Worm (Caenorhabditis elegans): ENCODE measurements around the gene Y32B12B.8.

The Y32B12B.8 gene

DNA sequence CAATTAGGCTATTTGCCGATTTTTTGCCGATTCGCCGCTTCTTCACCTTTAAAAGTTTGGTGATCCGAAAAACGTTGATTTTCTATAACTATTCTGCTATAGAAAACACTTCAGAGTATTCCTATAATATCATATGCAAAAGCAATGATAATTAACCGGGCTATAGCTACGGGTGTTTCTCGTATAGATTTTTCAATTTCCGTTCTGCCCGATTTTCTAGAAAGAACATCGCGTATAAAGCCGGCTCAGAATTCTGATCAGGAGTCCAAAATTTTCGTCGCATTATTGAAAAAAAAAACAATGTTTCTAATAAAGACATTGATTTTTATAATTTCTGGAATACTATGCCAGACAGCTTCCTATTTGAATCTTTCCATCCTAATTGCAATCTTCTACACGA lies 15.4 kb downstream of the Y32B12B.8 start, which contains the start of gene srbc-65:
TSS of gene srbc-65 (plus strand) at position 301 of the 400 bp plus-strand sequence.
- TF ChIP-seq flt-1 (GFP tag; IDR thresholded peaks at IDR 0.05) (no peak), cog-1 (tag; optimal IDR thresholded peaks at IDR 0.05) (no peak), klf-2 (GFP tag; conservative IDR thresholded peaks at IDR 0.05) (no peak), ztf-23 (GFP tag; IDR thresholded peaks at IDR 0.05) (no peak), tab-1 (GFP tag; IDR thresholded peaks at IDR 0.05) (no peak), T22C8.4 (GFP tag; IDR thresholded peaks at IDR 0.05) (no peak), med-1 (GFP tag; optimal IDR thresholded peaks at IDR 0.05; ENCODE audit: insufficient read depth) (no peak), ref-1 (GFP tag; conservative IDR thresholded peaks at IDR 0.05) (no peak), ztf-29 (GFP tag; IDR thresholded peaks at IDR 0.05) (no peak)

DNA sequence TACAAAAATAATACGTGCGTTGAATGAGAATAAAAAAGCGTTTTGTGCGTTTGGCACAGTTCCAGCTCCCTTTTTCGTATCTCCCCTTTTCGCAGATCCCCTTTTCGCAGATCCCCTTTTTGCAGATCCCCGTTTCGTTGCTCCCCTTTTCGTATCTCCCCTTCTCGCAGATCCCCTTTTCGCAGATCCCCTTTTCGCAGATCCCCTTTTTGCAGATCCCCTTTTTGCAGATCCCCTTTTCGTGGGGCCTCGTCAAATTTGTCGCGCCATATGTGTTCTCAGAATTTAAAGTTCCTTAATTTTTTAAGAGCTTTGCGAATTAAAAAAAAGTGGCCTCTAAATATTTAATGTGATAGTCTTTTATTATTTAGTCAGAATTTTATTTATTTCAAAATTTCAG lies 17.7 kb downstream of the Y32B12B.8 start, which contains the start of gene Y32B12B.4:
TSS of gene Y32B12B.4 (plus strand) at position 399 of the 400 bp plus-strand sequence.
- TF ChIP-seq ztf-29 (GFP tag; IDR thresholded peaks at IDR 0.05) (no peak; the same call in 1 of the 2 replicates), flt-1 (GFP tag; IDR thresholded peaks at IDR 0.05) (peak; percentile 84), T22C8.4 (GFP tag; IDR thresholded peaks at IDR 0.05) (peak; percentile 60; the same call in 1 of the 2 replicates), cog-1 (tag; optimal IDR thresholded peaks at IDR 0.05) (no peak), klf-2 (GFP tag; conservative IDR thresholded peaks at IDR 0.05) (peak; percentile 83), tab-1 (GFP tag; IDR thresholded peaks at IDR 0.05) (peak; percentile 79), med-1 (GFP tag; optimal IDR thresholded peaks at IDR 0.05; ENCODE audit: insufficient read depth) (no peak), ref-1 (GFP tag; conservative IDR thresholded peaks at IDR 0.05) (peak; percentile 83), ztf-23 (GFP tag; IDR thresholded peaks at IDR 0.05) (peak; percentile 86)

DNA sequence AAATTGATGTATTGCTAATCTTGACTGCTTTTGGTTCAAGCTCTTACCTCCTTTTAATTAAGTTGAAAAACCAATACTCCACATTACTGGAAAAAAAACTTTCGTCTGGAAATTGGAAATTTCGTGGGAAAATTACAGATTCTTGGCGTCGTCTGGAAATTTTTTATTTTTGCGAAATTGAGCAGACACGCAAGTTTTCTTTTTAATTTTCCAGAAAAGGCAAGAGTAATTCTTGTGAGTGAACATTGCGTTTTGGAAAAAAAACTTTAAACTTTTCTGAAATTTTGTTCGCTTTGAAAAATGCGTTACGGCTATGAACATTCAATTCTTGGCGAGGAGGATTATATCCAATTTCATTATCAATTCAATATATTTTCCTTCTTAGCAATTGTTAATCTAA lies 30.4 kb downstream of the Y32B12B.8 start, which contains the start of gene sru-45:
TSS of gene sru-45 (plus strand) at position 301 of the 400 bp plus-strand sequence.
- no peak for TF ChIP-seq flt-1 (GFP tag; IDR thresholded peaks at IDR 0.05)
- no peak for TF ChIP-seq ztf-29 (GFP tag; IDR thresholded peaks at IDR 0.05)
- no peak for TF ChIP-seq med-1 (GFP tag; optimal IDR thresholded peaks at IDR 0.05; ENCODE audit: insufficient read depth)
- no peak for TF ChIP-seq T22C8.4 (GFP tag; IDR thresholded peaks at IDR 0.05)
- TF ChIP-seq cog-1 (tag; optimal IDR thresholded peaks at IDR 0.05) = no peak
- TF ChIP-seq ref-1 (GFP tag; conservative IDR thresholded peaks at IDR 0.05) = no peak
- TF ChIP-seq ztf-23 (GFP tag; IDR thresholded peaks at IDR 0.05) = no peak
- TF ChIP-seq tab-1 (GFP tag; IDR thresholded peaks at IDR 0.05) = no peak
- no peak for TF ChIP-seq klf-2 (GFP tag; conservative IDR thresholded peaks at IDR 0.05)

DNA sequence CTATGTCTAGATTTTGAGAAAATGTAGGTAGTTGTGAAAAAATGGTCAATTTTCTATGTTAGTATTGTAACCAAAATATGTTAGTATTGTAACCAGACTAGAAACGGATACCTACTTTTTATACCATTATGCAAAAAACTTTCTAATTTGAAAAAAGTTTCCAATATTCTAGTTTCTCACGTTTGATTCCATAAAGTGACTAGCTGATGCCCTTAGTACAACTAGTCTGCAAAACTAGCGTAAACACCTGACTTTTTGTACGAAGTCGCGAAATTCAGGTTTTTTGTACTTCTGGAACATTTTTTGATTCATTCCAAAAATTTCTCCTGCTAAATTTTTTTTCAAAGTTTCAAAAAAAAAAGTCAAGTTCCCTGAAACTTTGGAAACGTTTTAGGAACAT lies 32.8 kb downstream of the Y32B12B.8 start:
- TF ChIP-seq flt-1 (GFP tag; IDR thresholded peaks at IDR 0.05) (no peak), ref-1 (GFP tag; conservative IDR thresholded peaks at IDR 0.05) (no peak), ztf-23 (GFP tag; IDR thresholded peaks at IDR 0.05) (no peak), med-1 (GFP tag; optimal IDR thresholded peaks at IDR 0.05; ENCODE audit: insufficient read depth) (no peak), tab-1 (GFP tag; IDR thresholded peaks at IDR 0.05) (no peak), T22C8.4 (GFP tag; IDR thresholded peaks at IDR 0.05) (no peak), klf-2 (GFP tag; conservative IDR thresholded peaks at IDR 0.05) (no peak), ztf-29 (GFP tag; IDR thresholded peaks at IDR 0.05) (no peak), cog-1 (tag; optimal IDR thresholded peaks at IDR 0.05) (no peak)

DNA sequence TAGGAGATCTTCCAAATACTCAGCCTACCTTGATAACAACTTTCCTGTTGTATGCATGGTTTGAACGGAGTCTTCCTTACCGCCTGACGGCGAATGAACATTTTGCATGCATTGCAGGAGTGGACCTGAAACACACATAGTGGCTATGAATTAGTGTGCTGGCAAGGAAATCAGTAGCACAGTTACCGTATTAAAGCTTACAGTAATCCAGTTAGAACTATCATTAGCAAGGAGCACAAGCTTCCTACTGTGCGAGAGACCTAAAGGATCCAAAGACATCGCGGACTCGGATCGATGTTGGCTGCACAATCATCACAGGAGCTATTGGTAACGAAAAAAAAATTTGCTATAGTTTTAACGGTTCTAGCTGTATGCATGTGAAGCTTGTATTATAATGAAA lies 35.4 kb downstream of the Y32B12B.8 start, which contains the start of gene nhr-233:
TSS of gene nhr-233 (minus strand) at position 101 of the 400 bp plus-strand sequence.
- TF ChIP-seq ztf-29 (GFP tag; IDR thresholded peaks at IDR 0.05) = no peak
- TF ChIP-seq med-1 (GFP tag; optimal IDR thresholded peaks at IDR 0.05; ENCODE audit: insufficient read depth) = no peak
- no peak for TF ChIP-seq T22C8.4 (GFP tag; IDR thresholded peaks at IDR 0.05)
- TF ChIP-seq ref-1 (GFP tag; conservative IDR thresholded peaks at IDR 0.05) = no peak
- TF ChIP-seq tab-1 (GFP tag; IDR thresholded peaks at IDR 0.05) = no peak
- TF ChIP-seq flt-1 (GFP tag; IDR thresholded peaks at IDR 0.05) = no peak
- TF ChIP-seq ztf-23 (GFP tag; IDR thresholded peaks at IDR 0.05) = no peak
- TF ChIP-seq klf-2 (GFP tag; conservative IDR thresholded peaks at IDR 0.05) = no peak
- no peak for TF ChIP-seq cog-1 (tag; optimal IDR thresholded peaks at IDR 0.05)

DNA sequence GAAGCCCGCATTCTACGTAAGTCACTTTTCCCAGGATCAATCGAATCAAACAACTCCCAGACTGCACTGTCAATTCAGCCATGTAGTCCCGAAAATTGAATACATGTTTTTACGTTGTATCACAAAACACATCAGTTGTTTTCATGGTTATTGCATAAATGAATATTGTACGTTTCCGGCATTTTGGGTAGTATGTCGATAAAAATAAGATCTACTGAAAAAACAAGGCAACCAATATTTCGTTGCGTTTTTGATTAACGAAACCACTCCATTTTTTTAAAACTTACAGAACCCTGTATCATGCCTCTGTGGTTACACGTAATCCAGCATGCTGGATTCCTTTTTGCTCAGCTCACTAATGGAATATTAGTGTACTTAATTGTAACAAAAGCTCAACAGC lies 37.9 kb downstream of the Y32B12B.8 start, which contains the start of gene str-149:
TSS of gene str-149 (plus strand) at position 301 of the 400 bp plus-strand sequence.
- TF ChIP-seq ztf-29 (GFP tag; IDR thresholded peaks at IDR 0.05) (no peak), tab-1 (GFP tag; IDR thresholded peaks at IDR 0.05) (no peak), cog-1 (tag; optimal IDR thresholded peaks at IDR 0.05) (no peak), ztf-23 (GFP tag; IDR thresholded peaks at IDR 0.05) (no peak), flt-1 (GFP tag; IDR thresholded peaks at IDR 0.05) (no peak), med-1 (GFP tag; optimal IDR thresholded peaks at IDR 0.05; ENCODE audit: insufficient read depth) (no peak), ref-1 (GFP tag; conservative IDR thresholded peaks at IDR 0.05) (no peak), T22C8.4 (GFP tag; IDR thresholded peaks at IDR 0.05) (no peak), klf-2 (GFP tag; conservative IDR thresholded peaks at IDR 0.05) (no peak)

DNA sequence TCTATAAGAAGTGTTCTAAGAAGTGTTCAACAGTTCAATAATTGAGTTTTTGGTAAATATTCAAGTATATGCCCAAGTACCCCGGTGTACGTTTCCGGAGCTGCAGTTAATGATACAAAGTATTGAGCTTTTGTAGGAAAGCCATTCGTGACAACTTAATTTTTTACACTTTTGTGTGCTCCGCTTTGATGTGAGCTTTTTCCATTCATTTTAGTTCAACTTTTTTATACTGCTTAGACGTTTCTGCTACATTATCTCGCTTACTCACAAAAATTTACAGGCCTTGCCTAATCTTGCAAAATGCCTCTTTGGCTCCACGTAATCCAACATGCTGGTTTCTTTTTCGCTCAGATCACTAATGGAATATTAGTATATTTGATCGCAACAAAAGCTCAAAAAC lies 40.6 kb downstream of the Y32B12B.8 start, which contains the start of gene str-151:
TSS of gene str-151 (plus strand) at position 301 of the 400 bp plus-strand sequence.
- TF ChIP-seq med-1 (GFP tag; optimal IDR thresholded peaks at IDR 0.05; ENCODE audit: insufficient read depth) = no peak
- no peak for TF ChIP-seq flt-1 (GFP tag; IDR thresholded peaks at IDR 0.05)
- no peak for TF ChIP-seq T22C8.4 (GFP tag; IDR thresholded peaks at IDR 0.05)
- TF ChIP-seq tab-1 (GFP tag; IDR thresholded peaks at IDR 0.05) = no peak
- no peak for TF ChIP-seq klf-2 (GFP tag; conservative IDR thresholded peaks at IDR 0.05)
- TF ChIP-seq cog-1 (tag; optimal IDR thresholded peaks at IDR 0.05) = no peak
- TF ChIP-seq ref-1 (GFP tag; conservative IDR thresholded peaks at IDR 0.05) = no peak
- no peak for TF ChIP-seq ztf-23 (GFP tag; IDR thresholded peaks at IDR 0.05)
- no peak for TF ChIP-seq ztf-29 (GFP tag; IDR thresholded peaks at IDR 0.05)

DNA sequence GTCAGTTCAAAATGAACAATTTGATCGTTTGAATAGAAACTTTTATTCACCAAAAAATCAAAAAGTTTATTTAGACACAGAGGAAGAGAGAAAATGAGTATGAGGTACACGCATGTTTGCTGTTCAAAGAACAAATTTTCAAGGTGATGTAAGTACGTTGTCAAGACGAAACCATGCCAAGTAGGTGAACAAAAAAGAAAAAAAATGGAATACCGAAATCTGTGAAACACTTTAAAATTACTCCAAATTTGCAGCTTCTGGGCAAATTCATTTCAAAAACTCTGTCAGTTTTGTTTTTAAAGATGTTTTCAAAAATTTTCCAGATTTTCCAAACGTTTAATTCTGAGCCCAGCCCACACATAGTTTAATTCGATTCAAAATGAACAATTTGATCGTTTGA lies 45.2 kb downstream of the Y32B12B.8 start, which contains the start of gene nhr-271:
TSS of gene nhr-271 (minus strand) at position 101 of the 400 bp plus-strand sequence.
- TF ChIP-seq ztf-29 (GFP tag; IDR thresholded peaks at IDR 0.05) = no peak
- TF ChIP-seq med-1 (GFP tag; optimal IDR thresholded peaks at IDR 0.05; ENCODE audit: insufficient read depth) = no peak
- no peak for TF ChIP-seq ref-1 (GFP tag; conservative IDR thresholded peaks at IDR 0.05)
- no peak for TF ChIP-seq klf-2 (GFP tag; conservative IDR thresholded peaks at IDR 0.05)
- no peak for TF ChIP-seq tab-1 (GFP tag; IDR thresholded peaks at IDR 0.05)

DNA sequence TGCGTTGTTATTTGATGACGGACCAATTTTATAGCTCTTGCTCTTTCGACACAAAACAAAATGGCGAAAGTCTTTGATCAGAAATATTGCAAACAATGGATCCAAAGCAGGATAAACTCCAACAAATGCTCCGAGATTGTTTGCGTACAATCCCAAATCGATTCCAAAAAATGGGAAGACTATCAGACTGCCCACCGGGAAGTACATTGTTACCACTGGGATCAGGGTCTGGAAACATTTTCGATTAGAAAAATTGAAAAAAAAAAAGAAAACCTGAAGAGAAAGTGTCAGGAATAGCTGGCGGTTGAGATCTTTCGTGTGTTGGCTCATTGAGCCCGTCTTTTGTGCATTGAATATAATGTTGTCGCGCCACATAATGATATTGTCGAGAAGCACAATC lies 45.8 kb downstream of the Y32B12B.8 start:
- TF ChIP-seq klf-2 (GFP tag; conservative IDR thresholded peaks at IDR 0.05) (no peak), ztf-23 (GFP tag; IDR thresholded peaks at IDR 0.05) (no peak), T22C8.4 (GFP tag; IDR thresholded peaks at IDR 0.05) (no peak), cog-1 (tag; optimal IDR thresholded peaks at IDR 0.05) (no peak), ref-1 (GFP tag; conservative IDR thresholded peaks at IDR 0.05) (no peak), med-1 (GFP tag; optimal IDR thresholded peaks at IDR 0.05; ENCODE audit: insufficient read depth) (no peak), tab-1 (GFP tag; IDR thresholded peaks at IDR 0.05) (no peak), flt-1 (GFP tag; IDR thresholded peaks at IDR 0.05) (no peak), ztf-29 (GFP tag; IDR thresholded peaks at IDR 0.05) (no peak)

All from whole organism, midembryonic.